Worm (Caenorhabditis elegans): ENCODE measurements around the gene B0198.2.

DNA sequence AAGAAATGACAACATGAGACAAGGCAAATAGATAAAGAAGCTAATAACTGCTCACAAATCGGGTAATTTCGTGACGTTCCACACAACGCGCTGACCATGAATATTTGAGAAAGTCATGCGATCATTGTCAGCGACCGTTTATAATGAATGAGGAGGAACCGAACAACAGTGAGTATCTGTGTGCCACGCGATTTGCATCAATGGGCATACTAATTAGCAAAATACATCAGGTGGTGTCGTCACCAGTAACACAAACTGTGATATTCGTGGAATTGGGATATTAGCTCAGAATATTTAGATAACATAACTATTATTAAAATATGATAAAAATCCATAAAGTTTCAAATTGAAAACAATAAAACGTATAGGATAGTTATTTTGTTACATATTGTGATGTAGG is 9.1 kb downstream of the B0198.2 start:
- TF ChIP-seq ref-1 (GFP tag; conservative IDR thresholded peaks at IDR 0.05) (no peak), med-1 (GFP tag; optimal IDR thresholded peaks at IDR 0.05; ENCODE audit: insufficient read depth) (no peak), flt-1 (GFP tag; IDR thresholded peaks at IDR 0.05) (no peak), klf-2 (GFP tag; conservative IDR thresholded peaks at IDR 0.05) (no peak), ztf-23 (GFP tag; IDR thresholded peaks at IDR 0.05) (no peak), ztf-29 (GFP tag; IDR thresholded peaks at IDR 0.05) (no peak)

All from whole organism, midembryonic.